Worm (Caenorhabditis elegans): Measurements from ENCODE around the gene cdc-50.B.

cdc-50.B gene

ce11 chrIV:8743654-8744332 is 20.9 kb upstream of the cdc-50.B start, which contains the start of gene F21D5.7 (continued):
- TF ChIP-seq K11D2.4 (GFP tag; IDR thresholded peaks at IDR 0.05), result peak; percentile 71; the same call in 1 of the 2 replicates
- TF ChIP-seq lin-26 (GFP tag; IDR thresholded peaks at IDR 0.05), result no peak
- TF ChIP-seq sdz-38 (tag; optimal IDR thresholded peaks at IDR 0.05), result no peak
- no peak for TF ChIP-seq sptf-2 (GFP tag; optimal IDR thresholded peaks at IDR 0.05)
- TF ChIP-seq ekl-4 (GFP tag; IDR thresholded peaks at IDR 0.05), result peak; percentile 68; the same call in 1 of the 2 replicates
- no peak for TF ChIP-seq let-526 (GFP tag; IDR thresholded peaks at IDR 0.05)
- no peak for TF ChIP-seq ccch-3 (GFP tag; optimal IDR thresholded peaks at IDR 0.05)
- peak; percentile 88 for TF ChIP-seq dox-1 (GFP tag; IDR thresholded peaks at IDR 0.05)
- TF ChIP-seq atf-7 (tag; optimal IDR thresholded peaks at IDR 0.05), result peak; percentile 28
- TF ChIP-seq ceh-27 (GFP tag; optimal IDR thresholded peaks at IDR 0.05), result peak; percentile 43
- TF ChIP-seq zfh-2 (GFP tag; conservative IDR thresholded peaks at IDR 0.05), result no peak
- TF ChIP-seq snpc-4 (GFP tag; optimal IDR thresholded peaks at IDR 0.05), result no peak
- TF ChIP-seq snpc-4 (tag; optimal IDR thresholded peaks at IDR 0.05), result peak in 3 of 4 experiments; percentile 51 to 63 (median 59)
- peak; percentile 25 for TF ChIP-seq pha-4 (tag; optimal IDR thresholded peaks at IDR 0.05)
- no peak for TF ChIP-seq Y56A3A.18 (GFP tag; IDR thresholded peaks at IDR 0.05)
- peak; percentile 71; the same call in 1 of the 2 replicates for TF ChIP-seq B0336.3 (GFP tag; IDR thresholded peaks at IDR 0.05)
- TF ChIP-seq madf-10 (tag; optimal IDR thresholded peaks at IDR 0.05), result peak; percentile 69
- no peak for TF ChIP-seq Y79H2A.3 (GFP tag; conservative IDR thresholded peaks at IDR 0.05)

ce11 chrIV:8745591-8746302 is 18.9 kb upstream of the cdc-50.B start, which contains the start of the genes F20C5.7 and parg-1:
Gene F20C5.7 (minus strand): TSS chrIV:8745691.
Gene parg-1 (plus strand): TSS chrIV:8746252.
- no peak for TF ChIP-seq K11D2.4 (GFP tag; IDR thresholded peaks at IDR 0.05)
- 0 out of 2 replicates have a peak, but pooled peaks have one; percentile 14 for TF ChIP-seq Y53G8AR.9 (GFP tag; conservative IDR thresholded peaks at IDR 0.05)

ce11 chrIV:8748967-8749366 is 15.7 kb upstream of the cdc-50.B start:
- TF ChIP-seq nfyb-1 (GFP tag; IDR thresholded peaks at IDR 0.05) (0 out of 2 replicates have a peak, but pooled peaks have one; percentile 36), B0035.1 (tag; optimal IDR thresholded peaks at IDR 0.05) (no peak)

ce11 chrIV:8752492-8752891 is 12.2 kb upstream of the cdc-50.B start:
- no peak for TF ChIP-seq ceh-27 (GFP tag; optimal IDR thresholded peaks at IDR 0.05)
- peak; percentile 28 for TF ChIP-seq athp-1 (tag; optimal IDR thresholded peaks at IDR 0.05)
- no peak for TF ChIP-seq die-1 (tag; optimal IDR thresholded peaks at IDR 0.05)
- TF ChIP-seq ztf-18 (tag; optimal IDR thresholded peaks at IDR 0.05), result peak; percentile 11
- TF ChIP-seq hsf-1 (GFP tag; IDR thresholded peaks at IDR 0.05), result 0 out of 2 replicates have a peak, but pooled peaks have one; percentile 26
- no peak for TF ChIP-seq pha-4 (tag; optimal IDR thresholded peaks at IDR 0.05)
- no peak for TF ChIP-seq lin-40 (tag; optimal IDR thresholded peaks at IDR 0.05)
- no peak for TF ChIP-seq nhr-179 (tag; optimal IDR thresholded peaks at IDR 0.05)
- peak; percentile 57 for TF ChIP-seq ekl-4 (GFP tag; IDR thresholded peaks at IDR 0.05)
- TF ChIP-seq xnd-1 (tag; optimal IDR thresholded peaks at IDR 0.05), result peak; percentile 1
- TF ChIP-seq tbp1 (GFP tag; optimal IDR thresholded peaks at IDR 0.05), result peak; percentile 24
- TF ChIP-seq madf-6 (GFP tag; IDR thresholded peaks at IDR 0.05), result peak; percentile 57; the same call in 1 of the 2 replicates
- no peak for TF ChIP-seq snpc-4 (GFP tag; optimal IDR thresholded peaks at IDR 0.05)
- peak in 1 of 4 experiments; percentile 0 for TF ChIP-seq snpc-4 (tag; optimal IDR thresholded peaks at IDR 0.05)
- no peak for TF ChIP-seq lin-26 (GFP tag; IDR thresholded peaks at IDR 0.05)
- TF ChIP-seq lsy-27 (tag; optimal IDR thresholded peaks at IDR 0.05; ENCODE audit: borderline replicate concordance, insufficient read depth), result no peak
- peak; percentile 44 for TF ChIP-seq lin-54 (GFP tag; optimal IDR thresholded peaks at IDR 0.05)
- TF ChIP-seq ztf-3 (GFP tag; optimal IDR thresholded peaks at IDR 0.05), result no peak
- TF ChIP-seq madf-10 (tag; optimal IDR thresholded peaks at IDR 0.05), result no peak
- TF ChIP-seq B0336.3 (GFP tag; IDR thresholded peaks at IDR 0.05), result peak; percentile 69
- TF ChIP-seq C17E4.6 (GFP tag; IDR thresholded peaks at IDR 0.05), result no peak
- TF ChIP-seq Y67H2A.10 (GFP tag; conservative IDR thresholded peaks at IDR 0.05), result no peak
- TF ChIP-seq ama-1 (optimal IDR thresholded peaks at IDR 0.05), result no peak
- TF ChIP-seq ama-1 (GFP tag; optimal IDR thresholded peaks at IDR 0.05), result peak in 1 of 2 experiments; percentile 45
- no peak for TF ChIP-seq attf-5 (GFP tag; optimal IDR thresholded peaks at IDR 0.05)
- TF ChIP-seq Y53G8AR.9 (GFP tag; conservative IDR thresholded peaks at IDR 0.05), result no peak
- no peak for TF ChIP-seq mel-28 (tag; optimal IDR thresholded peaks at IDR 0.05; ENCODE audit: borderline replicate concordance)
- 0 out of 2 replicates have a peak, but pooled peaks have one; percentile 8 for TF ChIP-seq Y95B8A.8 (GFP tag; IDR thresholded peaks at IDR 0.05)
- TF ChIP-seq Y56A3A.18 (GFP tag; IDR thresholded peaks at IDR 0.05), result no peak

Data from whole organism, young adult.